Fruit fly (Drosophila melanogaster): Measurements from ENCODE around the gene Madm.

The Madm gene

dm6 chr3R:5789025-5789953, 47.0 kb downstream of the Madm start, which contains the start of the genes Hat1 and Rpn5 (continued):
- TF ChIP-seq trem (tag; optimal IDR thresholded peaks at IDR 0.05) = peak; percentile 30
- peak; percentile 44; the same call in 1 of the 3 replicates for TF ChIP-seq CG11695 (GFP tag; IDR thresholded peaks at IDR 0.05)
- TF ChIP-seq sima (GFP tag; optimal IDR thresholded peaks at IDR 0.05) = peak; percentile 71
- TF ChIP-seq Hmx (GFP tag; optimal IDR thresholded peaks at IDR 0.05) = peak; percentile 83
- TF ChIP-seq CG31365 (tag; optimal IDR thresholded peaks at IDR 0.05) = no peak
- peak; percentile 82 for TF ChIP-seq bcd (GFP tag; optimal IDR thresholded peaks at IDR 0.05)
- peak; percentile 31 for TF ChIP-seq B-H2 (GFP tag; optimal IDR thresholded peaks at IDR 0.05)
- TF ChIP-seq CG11247 (GFP tag; IDR thresholded peaks at IDR 0.05) = peak; percentile 29; the same call in 1 of the 2 replicates
- no peak for TF ChIP-seq gt (GFP tag; IDR thresholded peaks at IDR 0.05)
- no peak for TF ChIP-seq br (optimal IDR thresholded peaks at IDR 0.05)
- TF ChIP-seq CG32772 (GFP tag; IDR thresholded peaks at IDR 0.05) = peak; percentile 60
- TF ChIP-seq CG12659 (GFP tag; optimal IDR thresholded peaks at IDR 0.05) = peak; percentile 87
- TF ChIP-seq CG3726 (GFP tag; IDR thresholded peaks at IDR 0.05) = no peak
- no peak for TF ChIP-seq Awh (GFP tag; IDR thresholded peaks at IDR 0.05)
- TF ChIP-seq CG31224 (GFP tag; IDR thresholded peaks at IDR 0.05) = peak; percentile 58
- peak; percentile 56; the same call in 2 of the 3 replicates for TF ChIP-seq B-H1 (GFP tag; IDR thresholded peaks at IDR 0.05)
- peak; percentile 57 for TF ChIP-seq CG10274 (GFP tag; optimal IDR thresholded peaks at IDR 0.05)
- TF ChIP-seq CkIIα-i1 (GFP tag; IDR thresholded peaks at IDR 0.05) = no peak
- peak; percentile 77 for TF ChIP-seq CG10209 (GFP tag; optimal IDR thresholded peaks at IDR 0.05)
- no peak for TF ChIP-seq chinmo (GFP tag; IDR thresholded peaks at IDR 0.05; ENCODE audit: partially characterized antibody)
- peak; percentile 56 for TF ChIP-seq Ada2b (GFP tag; IDR thresholded peaks at IDR 0.05)
- TF ChIP-seq CG6854 (GFP tag; optimal IDR thresholded peaks at IDR 0.05) = no peak
- TF ChIP-seq ind (GFP tag; optimal IDR thresholded peaks at IDR 0.05) = peak; percentile 90
- peak; percentile 44 for TF ChIP-seq odd (GFP tag; optimal IDR thresholded peaks at IDR 0.05)
- peak; percentile 46; the same call in 1 of the 2 replicates for TF ChIP-seq CG16779 (GFP tag; IDR thresholded peaks at IDR 0.05)
- peak; percentile 49 for TF ChIP-seq Vsx1 (GFP tag; optimal IDR thresholded peaks at IDR 0.05)
- TF ChIP-seq Nf-YA (GFP tag; IDR thresholded peaks at IDR 0.05) = no peak
- no peak for TF ChIP-seq Asciz (GFP tag; optimal IDR thresholded peaks at IDR 0.05)
- peak; percentile 67 for TF ChIP-seq ewg (GFP tag; optimal IDR thresholded peaks at IDR 0.05)
- peak; percentile 28; the same call in 1 of the 2 replicates for TF ChIP-seq ranshi (GFP tag; IDR thresholded peaks at IDR 0.05)
- no peak for TF ChIP-seq Kr (GFP tag; optimal IDR thresholded peaks at IDR 0.05)
- TF ChIP-seq CG6254 (GFP tag; optimal IDR thresholded peaks at IDR 0.05) = no peak
- TF ChIP-seq CG6689 (GFP tag; IDR thresholded peaks at IDR 0.05) = peak; percentile 64
- TF ChIP-seq nerfin-1 (tag; optimal IDR thresholded peaks at IDR 0.05) = peak; percentile 54
- TF ChIP-seq CG1832 (GFP tag; optimal IDR thresholded peaks at IDR 0.05) = no peak
- TF ChIP-seq pnt (GFP tag; optimal IDR thresholded peaks at IDR 0.05) = peak; percentile 88
- TF ChIP-seq Jarid2 (GFP tag; optimal IDR thresholded peaks at IDR 0.05) = no peak
- peak; percentile 67 for TF ChIP-seq emc (GFP tag; optimal IDR thresholded peaks at IDR 0.05)
- TF ChIP-seq fd3F (GFP tag; optimal IDR thresholded peaks at IDR 0.05) = peak; percentile 49
- TF ChIP-seq CG10462 (GFP tag; optimal IDR thresholded peaks at IDR 0.05) = peak; percentile 23
- no peak for TF ChIP-seq CG11696 (GFP tag; IDR thresholded peaks at IDR 0.05)
- peak; percentile 88 for TF ChIP-seq CG1647 (GFP tag; optimal IDR thresholded peaks at IDR 0.05)
- peak; percentile 75 for TF ChIP-seq inv (GFP tag; IDR thresholded peaks at IDR 0.05; ENCODE audit: partially characterized antibody)
- peak; percentile 47 for TF ChIP-seq Nf-YB (GFP tag; optimal IDR thresholded peaks at IDR 0.05)
- peak; percentile 76 for TF ChIP-seq cato (GFP tag; optimal IDR thresholded peaks at IDR 0.05; ENCODE audit: borderline replicate concordance)
- TF ChIP-seq CG13424 (tag; optimal IDR thresholded peaks at IDR 0.05) = peak; percentile 71
- peak; percentile 69 for TF ChIP-seq CG18011 (GFP tag; optimal IDR thresholded peaks at IDR 0.05)
- TF ChIP-seq stc (GFP tag; IDR thresholded peaks at IDR 0.05) = 0 out of 2 replicates have a peak, but pooled peaks have one; percentile 31

All from whole organism, embryonic.